Worm (Caenorhabditis elegans) whole organism, L3 larva: Measurements from ENCODE around the gene fbxa-156.
"Not testable (repeated sequence)": the region's sequence is repeated elsewhere in the genome, so short reads cannot be mapped to it uniquely, and the experiment has no call there.

Experiments
- nhr-12 ChIP-seq: fragments of 150-350 bp; optimal IDR thresholded peaks from 2 replicates; lab custom pipeline; 2014; ENCODE audit warnings: missing biosample characterization, missing genetic modification characterization
- snpc-4 ChIP-seq: fragments of 150-350 bp; optimal IDR thresholded peaks from 2 replicates; lab custom pipeline; 2014; ENCODE audit warnings: missing biosample characterization, missing genetic modification characterization

ce11 chrV:17897646-17898045, 1.1 kb upstream of the fbxa-156 start, which contains the start of gene C06H5.13:
- not testable (repeated sequence) for TF ChIP-seq nhr-12, snpc-4 (tag; lab: Kevin White, UChicago)
